Worm (Caenorhabditis elegans) whole organism, L4 larva: ENCODE measurements around the gene ufd-3.
A peak's percentile ranks its signal among the peaks of the same experiment; 100 is the strongest.

Source experiments
- D1046.2 ChIP-seq: fragments of 200-800 bp; sonication (Bioruptor generic); IDR thresholded peaks from 2 replicates; pipeline ENCODE4 v1.3.6; 2022; ENCODE audit warnings: missing genetic modification characterization, missing compliant biosample characterization
- F26F4.8 ChIP-seq: fragments of 200-800 bp; sonication (Bioruptor generic); conservative IDR thresholded peaks from 2 replicates; pipeline ENCODE4 v1.3.6; 2022; ENCODE audit warnings: missing genetic modification characterization, missing compliant biosample characterization
- T26A8.4 ChIP-seq: fragments of 200-800 bp; sonication (Bioruptor generic); IDR thresholded peaks from 2 replicates; pipeline ENCODE4 v1.3.6; 2022; ENCODE audit warnings: missing genetic modification characterization, missing compliant biosample characterization
- Y48G9A.11 ChIP-seq: fragments of 200-800 bp; sonication (Bioruptor generic); IDR thresholded peaks from 2 replicates; pipeline ENCODE4 v1.3.6; 2022; ENCODE audit warnings: missing genetic modification reagents, missing genetic modification characterization, missing compliant biosample characterization
- Y5F2A.4 ChIP-seq: fragments of 200-800 bp; sonication (Bioruptor generic); optimal IDR thresholded peaks from 2 replicates; lab custom pipeline; 2018; ENCODE audit warnings: mild to moderate bottlenecking, missing genetic modification characterization, missing compliant biosample characterization
- ZK546.5 ChIP-seq, 2 experiments: sonication (generic microtip); optimal IDR thresholded peaks; 2 replicates each; lab custom pipeline; 2017; ENCODE audit warnings: missing biosample characterization in 2 of 2, missing genetic modification characterization in 2 of 2
- aha-1 ChIP-seq: fragments of 150-350 bp; peaks from one replicate; lab custom pipeline; 2014; ENCODE audit warnings: missing biosample characterization, missing genetic modification characterization
- ama-1 ChIP-seq: fragments of 150-350 bp; optimal IDR thresholded peaks from 2 replicates; lab custom pipeline; 2014; ENCODE audit warnings: inconsistent platforms, mixed read lengths
- arid-1 ChIP-seq: fragments of 200-800 bp; sonication (Bioruptor generic); conservative IDR thresholded peaks from 2 replicates; pipeline ENCODE4 v1.3.6; 2022; ENCODE audit warnings: missing genetic modification reagents, missing genetic modification characterization, missing compliant biosample characterization
- ceh-28 ChIP-seq: fragments of 150-350 bp; optimal IDR thresholded peaks from 2 replicates; lab custom pipeline; 2014; ENCODE audit warnings: missing biosample characterization, missing genetic modification reagents, missing genetic modification characterization
- ceh-82 ChIP-seq: sonication (generic microtip); optimal IDR thresholded peaks from 2 replicates; lab custom pipeline; 2017; ENCODE audit warnings: missing biosample characterization, missing genetic modification characterization
- cey-2 ChIP-seq: sonication (generic microtip); optimal IDR thresholded peaks from 3 replicates; lab custom pipeline; 2017; ENCODE audit warnings: missing genetic modification characterization, mild to moderate bottlenecking, missing compliant biosample characterization, antibody characterized with exemption, borderline replicate concordance; ENCODE audit not compliant: insufficient read depth
- daf-19 ChIP-seq: fragments of 200-800 bp; sonication (Bioruptor generic); conservative IDR thresholded peaks from 2 replicates; pipeline ENCODE4 v1.3.6; 2022; ENCODE audit warnings: missing genetic modification characterization, missing compliant biosample characterization
- daf-8 ChIP-seq: fragments of 200-800 bp; sonication (Bioruptor generic); IDR thresholded peaks from 2 replicates; pipeline ENCODE4 v1.3.6; 2022; ENCODE audit warnings: missing genetic modification characterization, missing compliant biosample characterization
- dmd-6 ChIP-seq: fragments of 200-800 bp; sonication (Bioruptor generic); IDR thresholded peaks from 2 replicates; pipeline ENCODE4 v1.3.6; 2022; ENCODE audit warnings: missing genetic modification reagents, missing genetic modification characterization, missing compliant biosample characterization
- dmd-9 ChIP-seq: fragments of 200-800 bp; sonication (Bioruptor generic); IDR thresholded peaks from 2 replicates; pipeline ENCODE4 v1.3.6; 2022; ENCODE audit warnings: missing genetic modification reagents, missing genetic modification characterization, missing compliant biosample characterization
- egl-27 ChIP-seq: sonication (generic microtip); optimal IDR thresholded peaks from 3 replicates; lab custom pipeline; 2017; ENCODE audit warnings: missing biosample characterization, missing genetic modification reagents, missing genetic modification characterization
- egl-43 ChIP-seq: fragments of 200-800 bp; sonication (Bioruptor generic); IDR thresholded peaks from 2 replicates; pipeline ENCODE4 v1.3.6; 2022; ENCODE audit warnings: missing genetic modification reagents, missing genetic modification characterization, missing compliant biosample characterization
- fkh-10 ChIP-seq: fragments of 150-350 bp; optimal IDR thresholded peaks from 2 replicates; lab custom pipeline; 2014; ENCODE audit warnings: missing biosample characterization, missing genetic modification reagents, missing genetic modification characterization
- gei-8 ChIP-seq: fragments of 200-800 bp; sonication (Bioruptor generic); optimal IDR thresholded peaks from 2 replicates; lab custom pipeline; 2018; ENCODE audit warnings: mild to moderate bottlenecking, missing genetic modification characterization, missing compliant biosample characterization
- hif-1 ChIP-seq, 2 experiments: sonication (generic microtip); optimal IDR thresholded peaks; 2 replicates each; lab custom pipeline; 2016 to 2017; ENCODE audit warnings: missing compliant biosample characterization in 2 of 2, missing genetic modification characterization in 2 of 2, missing genetic modification reagents in 2 of 2, missing genotype in 2 of 2, mild to moderate bottlenecking in 1 of 2
- hlh-30 ChIP-seq: sonication (generic microtip); optimal IDR thresholded peaks from 2 replicates; lab custom pipeline; 2017; ENCODE audit warnings: antibody characterized with exemption, mild to moderate bottlenecking, missing genetic modification characterization, missing compliant biosample characterization; ENCODE audit not compliant: insufficient read depth
- hmg-1.1 ChIP-seq: fragments of 200-800 bp; sonication (Bioruptor generic); IDR thresholded peaks from 2 replicates; pipeline ENCODE4 v1.3.6; 2022; ENCODE audit warnings: missing genetic modification reagents, missing genetic modification characterization, missing compliant biosample characterization
- lim-7 ChIP-seq: fragments of 200-800 bp; sonication (Bioruptor generic); IDR thresholded peaks from 2 replicates; pipeline ENCODE4 v1.3.6; 2022; ENCODE audit warnings: missing genetic modification characterization, missing compliant biosample characterization
- lin-13 ChIP-seq: fragments of 150-350 bp; optimal IDR thresholded peaks from 2 replicates; lab custom pipeline; 2014; ENCODE audit warnings: missing biosample characterization, missing genetic modification reagents, missing genetic modification characterization
- lin-15B ChIP-seq: fragments of 150-350 bp; sonication (generic microtip); optimal IDR thresholded peaks from 3 replicates; lab custom pipeline; 2014; ENCODE audit warnings: missing biosample characterization, missing genetic modification characterization
- lir-3 ChIP-seq: sonication (generic microtip); optimal IDR thresholded peaks from 2 replicates; lab custom pipeline; 2016; ENCODE audit warnings: mild to moderate bottlenecking, missing genetic modification characterization, missing compliant biosample characterization
- madf-9 ChIP-seq: fragments of 200-800 bp; sonication (Bioruptor generic); conservative IDR thresholded peaks from 2 replicates; pipeline ENCODE4 v1.3.6; 2022; ENCODE audit warnings: missing genetic modification reagents, missing genetic modification characterization, missing compliant biosample characterization
- mdl-1 ChIP-seq, 2 experiments: fragments of 150-350 bp in 1 of 2; sonication (generic microtip) in 1 of 2; optimal IDR thresholded peaks; 2 replicates each; lab custom pipeline; 2014 to 2017; ENCODE audit warnings: missing biosample characterization in 2 of 2, missing genetic modification characterization in 2 of 2
- mdt-29 ChIP-seq: fragments of 200-800 bp; sonication (Bioruptor generic); IDR thresholded peaks from 2 replicates; pipeline ENCODE4 v1.3.6; 2022; ENCODE audit warnings: missing genetic modification reagents, missing genetic modification characterization, missing compliant biosample characterization
- mep-1 ChIP-seq: fragments of 150-350 bp; sonication (generic microtip); optimal IDR thresholded peaks from 3 replicates; lab custom pipeline; 2014; ENCODE audit warnings: missing biosample characterization, missing genetic modification characterization
- mxl-2 ChIP-seq: fragments of 200-800 bp; sonication (Bioruptor generic); conservative IDR thresholded peaks from 2 replicates; pipeline ENCODE4 v1.3.6; 2022; ENCODE audit warnings: missing genetic modification reagents, missing genetic modification characterization, missing compliant biosample characterization
- mxl-3 ChIP-seq: fragments of 200-800 bp; sonication (Bioruptor generic); optimal IDR thresholded peaks from 2 replicates; lab custom pipeline; 2018; ENCODE audit warnings: mild to moderate bottlenecking, missing genetic modification characterization, missing compliant biosample characterization
- nhr-10 ChIP-seq: fragments of 150-350 bp; optimal IDR thresholded peaks from 2 replicates; lab custom pipeline; 2014; ENCODE audit warnings: missing biosample characterization, missing genetic modification characterization
- nhr-11 ChIP-seq: fragments of 150-350 bp; optimal IDR thresholded peaks from 2 replicates; lab custom pipeline; 2014; ENCODE audit warnings: missing biosample characterization, missing genetic modification characterization
- nhr-111 ChIP-seq: fragments of 200-800 bp; sonication (Bioruptor generic); optimal IDR thresholded peaks from 2 replicates; lab custom pipeline; 2018; ENCODE audit warnings: mild to moderate bottlenecking, missing genetic modification characterization, missing compliant biosample characterization
- nhr-41 ChIP-seq: fragments of 200-800 bp; sonication (Bioruptor generic); IDR thresholded peaks from 2 replicates; pipeline ENCODE4 v1.3.6; 2022; ENCODE audit warnings: missing genetic modification reagents, missing genetic modification characterization, missing compliant biosample characterization
- nhr-42 ChIP-seq: fragments of 200-800 bp; sonication (Bioruptor generic); IDR thresholded peaks from 2 replicates; pipeline ENCODE4 v1.3.6; 2022; ENCODE audit warnings: missing genetic modification characterization, missing compliant biosample characterization
- nhr-76 ChIP-seq: fragments of 150-350 bp; optimal IDR thresholded peaks from 2 replicates; lab custom pipeline; 2014; ENCODE audit warnings: missing biosample characterization, missing genetic modification characterization
- pha-4 ChIP-seq, 2 experiments: fragments of 150-350 bp in 1 of 2; fragments of 200-800 bp in 1 of 2; sonication (Bioruptor generic) in 1 of 2; IDR thresholded peaks in 1 of 2; optimal IDR thresholded peaks in 1 of 2; 2 replicates each; pipeline versions ENCODE4 v1.3.6 to Lab custom; 2014 to 2022; ENCODE audit warnings: missing genetic modification characterization in 2 of 2, missing genetic modification reagents in 2 of 2, missing biosample characterization in 1 of 2, missing compliant biosample characterization in 1 of 2
- rbr-2 ChIP-seq: sonication (generic microtip); optimal IDR thresholded peaks from 2 replicates; lab custom pipeline; 2016; ENCODE audit warnings: missing genotype, missing genetic modification characterization, missing compliant biosample characterization
- saeg-2 ChIP-seq: fragments of 200-800 bp; sonication (Bioruptor generic); IDR thresholded peaks from 2 replicates; pipeline ENCODE4 v1.3.6; 2022; ENCODE audit warnings: missing genetic modification reagents, missing genetic modification characterization, missing compliant biosample characterization
- sdz-12 ChIP-seq: fragments of 200-800 bp; sonication (Bioruptor generic); optimal IDR thresholded peaks from 2 replicates; lab custom pipeline; 2018; ENCODE audit warnings: mild to moderate bottlenecking, missing genetic modification characterization, missing compliant biosample characterization
- set-16 ChIP-seq: fragments of 200-800 bp; sonication (Bioruptor generic); IDR thresholded peaks from 2 replicates; pipeline ENCODE4 v1.3.6; 2022; ENCODE audit warnings: missing genetic modification reagents, missing genetic modification characterization, missing compliant biosample characterization
- snpc-4 ChIP-seq: fragments of 150-350 bp; optimal IDR thresholded peaks from 2 replicates; lab custom pipeline; 2014; ENCODE audit warnings: missing biosample characterization, missing genetic modification characterization
- tra-1 ChIP-seq: fragments of 200-800 bp; sonication (Bioruptor generic); IDR thresholded peaks from 2 replicates; pipeline ENCODE4 v1.3.6; 2022; ENCODE audit warnings: missing genetic modification reagents, missing genetic modification characterization, missing compliant biosample characterization
- unc-39 ChIP-seq: sonication (generic microtip); optimal IDR thresholded peaks from 2 replicates; lab custom pipeline; 2017; ENCODE audit warnings: missing biosample characterization, missing genetic modification characterization
- vab-7 ChIP-seq: fragments of 200-800 bp; sonication (Bioruptor generic); IDR thresholded peaks from 2 replicates; pipeline ENCODE4 v1.3.6; 2022; ENCODE audit warnings: missing genetic modification reagents, missing genetic modification characterization, missing compliant biosample characterization
- zag-1 ChIP-seq: fragments of 150-350 bp; optimal IDR thresholded peaks from 2 replicates; lab custom pipeline; 2014; ENCODE audit warnings: missing biosample characterization, missing genetic modification characterization
- ztf-11 ChIP-seq: fragments of 150-350 bp; optimal IDR thresholded peaks from 2 replicates; lab custom pipeline; 2014; ENCODE audit warnings: missing biosample characterization, missing genetic modification characterization
- ztf-7 ChIP-seq: fragments of 150-350 bp; optimal IDR thresholded peaks from 2 replicates; lab custom pipeline; 2014; ENCODE audit warnings: missing biosample characterization, missing genetic modification characterization

ufd-3 gene

DNA sequence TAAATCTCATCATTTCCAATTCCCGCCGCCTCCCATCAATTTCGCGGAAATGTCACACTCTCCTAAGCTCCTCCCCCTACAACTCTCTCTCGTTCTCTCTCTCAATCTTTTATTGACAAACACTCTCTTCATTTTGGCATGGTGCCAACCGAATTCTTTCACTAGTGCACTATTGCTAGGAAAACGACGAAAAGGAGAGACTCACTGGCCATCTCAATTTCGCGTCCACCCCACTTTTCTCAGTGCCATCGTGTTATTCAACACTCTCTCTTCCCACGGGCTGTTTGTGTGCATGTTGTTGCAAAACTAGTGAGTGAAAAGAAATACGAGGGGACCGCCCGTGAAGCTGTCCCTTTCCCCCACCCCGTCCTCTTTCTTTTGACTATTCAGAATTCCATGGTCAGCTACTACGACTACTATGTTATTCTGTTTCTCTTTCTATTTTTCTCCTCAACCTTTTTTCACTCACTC is 44.3 kb downstream of the ufd-3 start (continued):
- TF ChIP-seq hif-1 (tag; optimal IDR thresholded peaks at IDR 0.05; lab: Kevin White, UChicago), result no peak
- TF ChIP-seq rbr-2 (tag; lab: Kevin White, UChicago), result peak; percentile 54
- no peak for TF ChIP-seq madf-9 (GFP tag; lab: Robert Waterston, UW)
- no peak for TF ChIP-seq nhr-76
- no peak for TF ChIP-seq pha-4 (GFP tag; IDR thresholded peaks at IDR 0.05; lab: Robert Waterston, UW)
- no peak for TF ChIP-seq pha-4 (tag; optimal IDR thresholded peaks at IDR 0.05; lab: Kevin White, UChicago)
- no peak for TF ChIP-seq Y48G9A.11 (GFP tag; lab: Robert Waterston, UW)
- TF ChIP-seq Y5F2A.4 (GFP tag; lab: Kevin White, UChicago), result no peak
- TF ChIP-seq mxl-3, result peak; percentile 18
- TF ChIP-seq hlh-30 (tag; lab: Kevin White, UChicago), result peak; percentile 1
- TF ChIP-seq ceh-28 (tag; lab: Kevin White, UChicago), result no peak
- TF ChIP-seq lir-3 (tag; lab: Kevin White, UChicago), result no peak
- no peak for TF ChIP-seq F26F4.8 (GFP tag; lab: Robert Waterston, UW)
- no peak for TF ChIP-seq cey-2 (tag; lab: Kevin White, UChicago)
- TF ChIP-seq egl-43, result no peak
- TF ChIP-seq dmd-6 (GFP tag; lab: Robert Waterston, UW), result no peak
- no peak for TF ChIP-seq daf-19 (GFP tag; lab: Robert Waterston, UW)
- TF ChIP-seq mdt-29 (GFP tag; lab: Robert Waterston, UW), result no peak
- no peak for TF ChIP-seq lim-7
- TF ChIP-seq tra-1 (GFP tag; lab: Robert Waterston, UW), result no peak
- TF ChIP-seq ztf-11, result no peak
- no peak for TF ChIP-seq daf-8 (GFP tag; lab: Robert Waterston, UW)
- TF ChIP-seq gei-8 (GFP tag; lab: Kevin White, UChicago), result no peak
- no peak for TF ChIP-seq D1046.2 (GFP tag; lab: Robert Waterston, UW)
- TF ChIP-seq egl-27, result no peak
- TF ChIP-seq nhr-11 (tag; lab: Kevin White, UChicago), result peak; percentile 89
- no peak for TF ChIP-seq ztf-7 (tag; lab: Kevin White, UChicago)
- TF ChIP-seq aha-1 (tag; lab: Kevin White, UChicago), result no peak
- no peak for TF ChIP-seq arid-1 (GFP tag; lab: Robert Waterston, UW)
- TF ChIP-seq saeg-2 (GFP tag; lab: Robert Waterston, UW), result no peak
- TF ChIP-seq lin-15B, result no peak
- TF ChIP-seq nhr-111 (GFP tag; lab: Kevin White, UChicago), result no peak
- TF ChIP-seq unc-39, result no peak
- no peak for TF ChIP-seq zag-1 (tag; lab: Kevin White, UChicago)
- peak; percentile 9 for TF ChIP-seq fkh-10
- no peak for TF ChIP-seq lin-13 (GFP tag; lab: Kevin White, UChicago)
- TF ChIP-seq nhr-41, result no peak
- TF ChIP-seq sdz-12 (GFP tag; lab: Kevin White, UChicago), result no peak
- TF ChIP-seq vab-7 (GFP tag; lab: Robert Waterston, UW), result no peak
- TF ChIP-seq T26A8.4 (GFP tag; lab: Robert Waterston, UW), result no peak
- no peak for TF ChIP-seq mep-1 (tag; lab: Kevin White, UChicago)
- TF ChIP-seq mxl-2 (GFP tag; lab: Robert Waterston, UW), result no peak
- no peak for TF ChIP-seq ceh-82
- TF ChIP-seq nhr-42 (GFP tag; lab: Robert Waterston, UW), result no peak
- peak; percentile 51; the same call in 1 of the 2 replicates for TF ChIP-seq hmg-1.1 (GFP tag; lab: Robert Waterston, UW)
- TF ChIP-seq dmd-9 (GFP tag; lab: Robert Waterston, UW), result no peak
- TF ChIP-seq ZK546.5 (tag; optimal IDR thresholded peaks at IDR 0.05; lab: Kevin White, UChicago), result no peak
- peak in 1 of 2 experiments; percentile 18 for TF ChIP-seq mdl-1 (tag; optimal IDR thresholded peaks at IDR 0.05; lab: Kevin White, UChicago)
- TF ChIP-seq nhr-10 (tag; lab: Kevin White, UChicago), result no peak
- no peak for TF ChIP-seq set-16 (GFP tag; lab: Robert Waterston, UW)
- TF ChIP-seq ama-1 (lab: Kevin White, UChicago), result no peak
- no peak for TF ChIP-seq snpc-4 (tag; lab: Kevin White, UChicago)
